Worm (Caenorhabditis elegans) whole organism, L1 larva: ENCODE measurements around the gene W02B3.7.

Experiments used
- elt-3 ChIP-seq, 6 experiments: fragments of 150-350 bp in 1 of 6; sonication (generic microtip); optimal IDR thresholded peaks; 2 replicates each; lab custom pipeline; 2017 to 2018; ENCODE audit warnings: missing biosample characterization in 6 of 6, missing genetic modification characterization in 6 of 6, inconsistent platforms in 1 of 6
- fkh-10 ChIP-seq: sonication (generic microtip); optimal IDR thresholded peaks from 2 replicates; lab custom pipeline; 2017; ENCODE audit warnings: missing biosample characterization, missing genetic modification reagents, missing genetic modification characterization
- fos-1 ChIP-seq: fragments of 150-350 bp; optimal IDR thresholded peaks from 2 replicates; lab custom pipeline; 2014; ENCODE audit warnings: missing biosample characterization, missing genetic modification characterization
- unc-86 ChIP-seq: sonication (generic microtip); optimal IDR thresholded peaks from 2 replicates; lab custom pipeline; 2016; ENCODE audit warnings: missing genetic modification characterization, missing compliant biosample characterization

DNA sequence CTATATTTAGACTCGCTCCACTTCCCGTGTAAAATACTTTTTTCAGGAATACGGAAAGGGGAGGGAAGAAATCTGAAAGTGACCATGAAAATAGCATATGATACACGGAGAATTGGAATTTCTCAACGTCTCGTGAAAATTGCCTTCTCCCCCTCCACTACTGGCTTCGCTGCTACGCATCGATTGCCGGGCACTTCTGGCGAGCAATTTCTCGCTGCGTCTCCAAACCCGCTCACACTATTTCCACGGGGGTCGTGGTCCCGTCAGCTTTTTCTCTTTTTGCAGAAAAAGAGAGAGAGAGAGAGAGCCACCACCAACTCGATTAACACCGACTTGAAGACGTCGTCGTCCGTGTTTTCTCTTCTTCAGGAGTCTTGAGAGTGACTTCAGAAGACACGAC is 20.8 kb downstream of the W02B3.7 start:
- TF ChIP-seq unc-86 (tag; lab: Kevin White, UChicago) = peak; percentile 78
- TF ChIP-seq fos-1 (tag; lab: Kevin White, UChicago) = no peak
- TF ChIP-seq elt-3 (tag; optimal IDR thresholded peaks at IDR 0.05; lab: Kevin White, UChicago) = no peak
- peak; percentile 81 for TF ChIP-seq fkh-10 (GFP tag; lab: Kevin White, UChicago)
